Fruit fly (Drosophila melanogaster) whole organism: ENCODE data around the gene CG31926.

Experiments
- CG8478 ChIP-seq: fragments of >200 bp; optimal IDR thresholded peaks from 2 replicates; lab custom pipeline; 2018; ENCODE audit warnings: inconsistent platforms
- Dll ChIP-seq: fragments of >200 bp; optimal IDR thresholded peaks from 2 replicates; lab custom pipeline; 2017
- EcR ChIP-seq, 2 experiments: fragments of >200 bp; optimal IDR thresholded peaks; 2 replicates each; lab custom pipeline; 2017; ENCODE audit warnings: missing biosample characterization in 2 of 2, missing genetic modification characterization in 2 of 2, missing genetic modification reagents in 2 of 2
- pan ChIP-seq: fragments of >200 bp; optimal IDR thresholded peaks from 2 replicates; lab custom pipeline; 2017
- psq ChIP-seq: fragments of >200 bp; optimal IDR thresholded peaks from 2 replicates; lab custom pipeline; 2017
- usp ChIP-seq: fragments of >200 bp; optimal IDR thresholded peaks from 2 replicates; lab custom pipeline; 2017; ENCODE audit warnings: missing biosample characterization, missing genetic modification characterization, mixed read lengths

CG31926 gene

DNA sequence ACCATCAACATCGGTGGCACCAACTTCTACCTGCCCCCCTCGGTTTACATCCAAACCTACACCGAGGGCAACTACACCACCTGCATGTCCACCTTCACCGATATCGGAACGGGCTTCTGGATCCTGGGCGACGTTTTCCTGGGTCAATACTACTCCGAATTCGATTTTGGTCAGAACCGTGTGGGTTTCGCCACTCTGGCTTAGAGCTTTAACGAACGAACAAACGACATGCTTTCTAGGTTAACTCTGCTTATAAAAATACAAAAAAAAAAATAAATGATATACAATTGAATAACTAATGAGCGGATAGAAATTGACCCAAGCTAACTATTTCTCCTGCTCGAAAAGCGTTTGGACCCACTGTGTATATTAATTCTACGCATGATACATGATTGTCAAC, at the start of gene CG31926:
TSS of gene CG31926 (plus strand) at position 301 of the 400 bp plus-strand sequence.
- no peak for TF ChIP-seq pan (lab: Kevin White, UChicago)
- no peak for TF ChIP-seq Dll (lab: Kevin White, UChicago)
- no peak for TF ChIP-seq EcR (GFP tag; optimal IDR thresholded peaks at IDR 0.05; lab: Kevin White, UChicago)

DNA sequence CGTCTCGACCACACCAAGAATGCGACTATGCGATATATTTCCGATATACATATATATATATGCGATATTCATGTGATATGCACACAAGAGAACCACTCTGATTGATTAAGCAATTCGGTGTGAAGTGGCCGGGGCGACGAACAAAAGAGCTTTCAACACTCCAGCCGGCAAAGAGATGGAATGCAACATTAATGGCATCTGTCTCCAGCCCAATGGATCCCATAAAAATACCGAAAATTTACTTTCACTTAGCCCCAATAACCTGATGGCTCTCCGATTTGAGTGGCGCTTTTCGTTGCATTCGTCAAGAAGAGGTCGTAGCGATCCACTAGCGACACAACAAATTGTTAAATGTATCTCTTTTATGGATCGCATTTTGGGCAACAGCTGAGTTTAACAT, 48.5 kb upstream of the CG31926 start:
- TF ChIP-seq CG8478 (lab: Kevin White, UChicago): no peak
- TF ChIP-seq psq (lab: Kevin White, UChicago): no peak
- TF ChIP-seq pan (lab: Kevin White, UChicago): no peak
- no peak for TF ChIP-seq EcR (GFP tag; optimal IDR thresholded peaks at IDR 0.05; lab: Kevin White, UChicago)
- TF ChIP-seq Dll (lab: Kevin White, UChicago): no peak
- TF ChIP-seq usp (GFP tag; lab: Kevin White, UChicago): no peak

DNA sequence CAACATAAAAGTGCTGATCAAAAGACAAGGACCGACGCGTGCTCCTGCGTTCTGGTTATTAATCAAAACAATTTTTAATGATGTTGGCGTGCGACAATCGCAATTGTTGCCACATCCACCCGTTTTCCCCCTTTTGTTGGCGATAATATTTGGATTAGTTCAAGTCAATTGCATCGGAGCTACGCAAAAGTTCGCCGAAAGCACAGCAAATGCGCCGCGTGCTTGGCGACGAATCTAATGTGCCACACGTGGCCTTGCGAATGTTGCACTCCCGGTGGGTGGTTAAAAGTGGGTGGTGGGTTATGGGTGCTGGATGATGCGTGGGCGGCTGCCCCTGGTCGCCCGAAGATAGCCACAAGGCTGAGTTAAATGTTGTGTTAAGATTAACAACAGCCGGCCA, 47.6 kb upstream of the CG31926 start:
- TF ChIP-seq pan (lab: Kevin White, UChicago) (no peak), EcR (GFP tag; optimal IDR thresholded peaks at IDR 0.05; lab: Kevin White, UChicago) (no peak), psq (lab: Kevin White, UChicago) (no peak), usp (GFP tag; lab: Kevin White, UChicago) (no peak), CG8478 (lab: Kevin White, UChicago) (no peak), Dll (lab: Kevin White, UChicago) (no peak)

DNA sequence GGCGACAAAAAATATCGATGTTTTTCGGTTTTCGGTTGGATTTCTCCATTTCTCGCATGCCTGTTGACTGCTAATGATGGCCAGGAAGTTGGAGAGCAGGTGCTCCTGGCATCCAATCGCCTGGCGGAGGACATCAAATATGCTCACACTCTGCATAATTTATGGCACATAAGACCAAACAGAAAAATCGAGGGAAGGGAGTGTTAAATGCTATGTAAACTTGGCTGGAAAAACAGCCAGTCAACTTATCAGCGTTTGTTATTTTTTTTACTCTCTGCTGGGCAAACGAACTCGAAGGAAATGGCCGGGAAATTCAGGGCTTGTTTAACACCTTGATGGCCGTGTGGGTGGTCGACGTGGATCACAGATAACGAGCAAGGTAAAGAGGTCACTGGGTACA, 47.1 kb upstream of the CG31926 start:
- TF ChIP-seq usp (GFP tag; lab: Kevin White, UChicago) (no peak), EcR (GFP tag; optimal IDR thresholded peaks at IDR 0.05; lab: Kevin White, UChicago) (no peak), pan (lab: Kevin White, UChicago) (no peak), Dll (lab: Kevin White, UChicago) (no peak), psq (lab: Kevin White, UChicago) (no peak), CG8478 (lab: Kevin White, UChicago) (no peak)

DNA sequence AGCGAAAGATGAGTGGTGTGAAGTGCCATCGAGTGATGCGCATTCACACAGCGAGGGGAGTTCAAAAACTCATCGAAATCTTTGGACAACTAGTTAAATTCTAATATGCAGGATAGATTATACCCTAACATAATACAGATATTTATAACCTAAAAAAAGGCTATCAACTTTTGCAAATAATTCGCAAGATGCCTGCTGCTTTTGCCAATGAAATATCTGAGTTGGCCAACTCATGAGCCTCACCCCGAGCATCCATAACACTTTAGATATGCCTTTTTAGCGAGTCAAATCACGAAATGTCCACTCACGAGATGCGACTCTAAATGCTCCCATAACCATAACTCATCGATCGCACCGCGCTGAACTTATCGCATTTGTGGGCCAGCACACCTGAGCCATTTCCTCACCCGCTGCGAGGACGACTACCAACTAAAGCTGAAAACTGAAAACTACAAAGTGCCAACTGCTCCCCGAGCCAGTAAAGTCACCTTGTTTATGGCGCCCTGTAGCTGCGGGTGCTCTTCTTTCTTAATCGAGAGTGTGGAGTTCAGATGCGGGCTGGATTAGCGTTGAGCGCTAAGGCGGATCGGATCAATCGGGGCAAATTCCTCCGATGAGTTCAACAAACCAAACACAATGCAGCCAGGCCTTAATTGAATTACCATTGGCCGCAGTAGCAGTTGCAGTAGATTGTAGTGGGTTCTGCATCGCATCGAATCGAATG, 45.4 kb upstream of the CG31926 start:
- no peak for TF ChIP-seq pan (lab: Kevin White, UChicago)

DNA sequence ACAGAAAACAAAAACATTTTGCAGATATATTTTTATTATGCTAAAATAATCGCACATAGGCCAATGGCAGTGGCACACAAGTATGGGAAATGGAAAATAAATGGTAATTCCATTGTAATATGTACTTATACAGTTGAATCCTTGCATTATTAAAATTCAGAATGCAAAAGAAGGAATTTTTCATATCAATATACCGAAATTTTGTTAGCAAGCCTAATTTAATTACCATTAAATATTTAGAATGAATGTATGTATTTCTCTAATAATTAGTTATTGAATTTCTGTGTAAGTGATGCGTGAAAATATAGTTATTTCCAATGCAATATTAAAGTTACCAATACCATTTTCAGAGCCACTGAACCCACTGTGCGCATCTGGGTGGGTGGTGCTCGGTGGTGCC, 39.8 kb upstream of the CG31926 start:
- TF ChIP-seq pan (lab: Kevin White, UChicago) (no peak), EcR (GFP tag; optimal IDR thresholded peaks at IDR 0.05; lab: Kevin White, UChicago) (no peak)

DNA sequence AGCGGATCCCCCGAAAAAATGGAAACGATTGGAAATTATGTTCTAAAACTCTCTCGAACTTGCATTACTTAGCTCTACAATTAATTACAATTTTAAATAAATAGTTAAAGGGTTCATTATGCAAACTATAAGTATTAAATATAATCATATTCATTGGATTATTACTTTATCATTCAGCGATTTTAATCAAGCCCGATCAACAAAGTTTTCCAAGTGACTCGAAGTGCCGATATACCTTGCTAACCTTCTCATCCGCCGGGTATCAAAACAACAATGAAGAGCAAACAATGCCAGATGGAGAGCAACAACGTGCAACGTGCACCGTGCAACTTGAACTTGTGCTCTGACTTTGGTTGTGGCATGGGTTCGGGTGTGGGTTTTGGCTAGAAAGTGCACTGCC, 39.0 kb upstream of the CG31926 start:
- TF ChIP-seq psq (lab: Kevin White, UChicago) (no peak), CG8478 (lab: Kevin White, UChicago) (no peak), pan (lab: Kevin White, UChicago) (peak; percentile 23), EcR (GFP tag; optimal IDR thresholded peaks at IDR 0.05; lab: Kevin White, UChicago) (no peak)

DNA sequence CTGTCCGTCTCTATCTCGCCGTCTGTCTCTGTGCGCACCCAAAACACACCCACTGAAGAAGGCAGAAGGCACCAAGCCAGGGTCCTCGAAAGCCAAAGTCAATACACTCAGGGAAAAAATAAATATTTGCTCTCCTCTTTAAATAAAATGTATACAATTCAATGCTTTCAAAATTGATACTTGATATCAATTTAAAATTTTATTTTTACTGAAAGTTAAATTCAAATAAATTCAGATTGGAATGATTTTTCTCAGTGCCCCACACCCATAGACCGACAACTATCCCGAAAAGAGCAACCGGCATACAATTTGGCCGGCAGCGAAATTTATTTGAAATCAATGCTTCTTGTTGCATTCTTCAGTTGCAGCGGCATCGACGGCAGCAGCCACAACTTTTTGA, 38.4 kb upstream of the CG31926 start:
- TF ChIP-seq CG8478 (lab: Kevin White, UChicago) (no peak), usp (GFP tag; lab: Kevin White, UChicago) (no peak), psq (lab: Kevin White, UChicago) (no peak), pan (lab: Kevin White, UChicago) (no peak)

DNA sequence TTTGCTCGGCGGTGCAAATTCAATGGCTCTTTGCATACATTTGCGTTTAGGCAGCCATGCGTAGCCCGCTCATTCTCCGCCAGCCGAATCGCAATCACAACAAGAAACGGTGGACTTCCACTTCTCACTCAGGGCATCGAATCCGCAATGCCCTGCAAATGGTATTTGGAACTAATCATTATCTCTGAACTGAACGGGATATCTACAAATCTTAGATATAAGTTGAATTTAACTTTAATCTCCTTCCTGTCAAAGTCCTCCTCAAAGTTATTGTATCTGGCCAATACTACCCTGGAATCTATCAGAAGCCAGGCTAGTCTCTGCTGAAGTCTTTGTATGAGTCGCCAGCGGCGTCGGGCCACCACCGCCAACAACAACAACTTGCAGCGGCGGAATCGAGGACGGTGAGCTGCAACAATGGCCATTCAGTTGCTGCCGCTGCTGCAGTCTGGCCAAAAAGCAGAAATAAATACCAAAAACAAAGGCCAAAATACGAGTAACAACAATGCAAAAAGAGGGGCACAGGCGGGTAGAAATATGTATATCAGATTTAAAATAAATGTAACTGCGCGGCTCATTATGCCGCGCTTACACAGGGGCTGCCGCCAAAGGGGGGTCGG, 36.6 kb upstream of the CG31926 start:
- TF ChIP-seq psq (lab: Kevin White, UChicago) (no peak), Dll (lab: Kevin White, UChicago) (no peak), pan (lab: Kevin White, UChicago) (no peak), CG8478 (lab: Kevin White, UChicago) (no peak), EcR (GFP tag; optimal IDR thresholded peaks at IDR 0.05; lab: Kevin White, UChicago) (no peak), usp (GFP tag; lab: Kevin White, UChicago) (no peak)

DNA sequence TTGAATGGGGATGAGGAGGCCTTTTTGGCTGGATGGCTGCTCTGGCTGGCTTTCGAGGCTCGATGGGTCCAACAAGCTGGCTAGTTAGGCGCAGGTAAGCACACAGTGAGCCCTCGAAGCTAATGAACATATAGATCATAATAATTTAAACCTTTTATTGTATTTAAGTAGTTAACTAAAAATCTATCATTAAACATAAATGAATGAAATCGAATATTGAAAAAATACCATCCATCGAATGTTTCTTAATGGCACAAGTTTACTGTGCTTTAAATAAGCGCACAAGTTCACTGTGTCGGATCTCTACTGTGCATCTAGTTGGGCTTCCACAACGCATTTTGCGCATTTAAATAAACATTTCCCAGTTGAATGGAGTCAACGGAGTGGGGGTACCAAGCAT, 35.9 kb upstream of the CG31926 start:
- TF ChIP-seq usp (GFP tag; lab: Kevin White, UChicago) (no peak), pan (lab: Kevin White, UChicago) (no peak), psq (lab: Kevin White, UChicago) (no peak), Dll (lab: Kevin White, UChicago) (no peak), EcR (GFP tag; optimal IDR thresholded peaks at IDR 0.05; lab: Kevin White, UChicago) (no peak), CG8478 (lab: Kevin White, UChicago) (no peak)

DNA sequence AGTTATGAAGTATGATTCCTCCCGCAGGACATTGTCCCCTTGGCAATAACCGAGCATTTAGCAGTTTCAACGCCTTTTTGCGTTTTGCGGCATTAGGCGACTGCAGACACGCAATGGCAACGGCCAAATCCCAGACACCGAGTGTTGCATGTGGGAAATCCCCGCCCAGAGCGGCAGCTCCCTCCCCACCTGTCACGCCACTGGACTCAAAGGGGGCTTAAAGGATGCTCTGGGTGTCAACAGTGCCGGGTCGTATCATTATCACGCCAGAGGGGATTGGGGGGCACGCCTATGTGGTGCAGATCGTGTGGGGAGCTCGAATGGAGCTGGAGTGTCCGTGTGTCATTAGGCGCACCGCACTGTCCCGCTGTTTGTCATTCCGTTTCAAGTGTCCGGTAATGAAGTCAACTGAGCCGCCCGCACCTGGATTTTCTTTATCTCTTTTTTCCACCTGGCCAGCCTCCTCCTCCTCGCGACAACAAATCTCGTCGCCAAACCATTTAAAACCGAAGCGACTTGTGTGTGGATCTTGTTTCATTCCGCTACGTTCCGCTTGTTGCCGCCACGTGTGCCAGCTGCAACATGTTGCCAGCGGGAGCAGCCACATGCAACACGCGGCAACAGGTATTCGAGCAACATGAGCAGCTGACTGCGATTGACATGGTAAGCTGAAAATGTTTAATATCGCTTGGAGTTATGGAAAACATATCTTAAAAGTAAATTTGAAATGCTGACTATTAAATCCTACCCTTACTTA, 34.6 kb upstream of the CG31926 start:
- TF ChIP-seq usp (GFP tag; lab: Kevin White, UChicago) (no peak), Dll (lab: Kevin White, UChicago) (no peak), CG8478 (lab: Kevin White, UChicago) (no peak), psq (lab: Kevin White, UChicago) (no peak), EcR (GFP tag; optimal IDR thresholded peaks at IDR 0.05; lab: Kevin White, UChicago) (no peak), pan (lab: Kevin White, UChicago) (no peak)
